Worm (Caenorhabditis elegans) whole organism, L4/young adult: ENCODE data around the gene C45G9.15.

ENCODE experiments used
- W03F9.2 ChIP-seq: fragments of 150-350 bp; optimal IDR thresholded peaks from 2 replicates; lab custom pipeline; 2014; ENCODE audit warnings: missing biosample characterization, missing genetic modification characterization
- him-1 ChIP-seq: sonication (generic microtip); optimal IDR thresholded peaks from 2 replicates; lab custom pipeline; 2016; ENCODE audit warnings: missing genotype, missing genetic modification reagents, missing genetic modification characterization, missing compliant biosample characterization

DNA sequence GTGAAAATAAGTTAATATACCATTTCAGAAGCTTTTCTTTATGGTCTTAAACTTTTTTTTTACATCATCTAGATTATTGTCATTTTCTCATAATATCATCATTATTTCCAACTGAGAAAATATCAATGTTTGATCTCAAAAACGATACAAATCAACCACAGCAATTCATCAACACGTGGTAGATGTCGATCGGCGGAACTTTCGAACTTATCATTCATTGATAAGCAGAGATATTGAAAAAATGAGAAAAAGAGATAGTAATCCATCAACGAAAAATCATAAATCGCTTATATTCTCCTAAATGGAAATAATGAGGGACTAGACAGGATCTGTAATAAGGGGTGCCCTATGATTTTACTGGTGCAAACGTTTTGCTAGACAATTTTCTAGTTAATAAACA is 44.9 kb upstream of the C45G9.15 start:
- no peak for TF ChIP-seq him-1
- TF ChIP-seq W03F9.2 (tag; lab: Kevin White, UChicago) = no peak
